Worm (Caenorhabditis elegans) whole organism, L4/young adult: ENCODE data around the gene T28A11.4.

Source experiments
- W03F9.2 ChIP-seq: fragments of 150-350 bp; optimal IDR thresholded peaks from 2 replicates; lab custom pipeline; 2014; ENCODE audit warnings: missing biosample characterization, missing genetic modification characterization
- him-1 ChIP-seq: sonication (generic microtip); optimal IDR thresholded peaks from 2 replicates; lab custom pipeline; 2016; ENCODE audit warnings: missing genotype, missing genetic modification reagents, missing genetic modification characterization, missing compliant biosample characterization

- TF ChIP-seq W03F9.2 = no peak
- TF ChIP-seq him-1 (tag; lab: Kevin White, UChicago) = no peak
Measured at ce11 chrV:3242984-3243383, 30.9 kb upstream of the T28A11.4 start, which contains the start of gene gst-23.
